Fruit fly (Drosophila melanogaster) whole organism, embryonic: ENCODE data around the gene CG14431.

Experiments used
- CG10366 ChIP-seq: fragments of 200-800 bp; sonication (Bioruptor generic); IDR thresholded peaks from 2 replicates; pipeline ENCODE4 v1.3.6; 2022; ENCODE audit warnings: missing biosample characterization, missing genetic modification characterization
- CG10979 ChIP-seq: fragments of 200-800 bp; sonication (Bioruptor generic); optimal IDR thresholded peaks from 2 replicates; lab custom pipeline; 2018; ENCODE audit warnings: missing biosample characterization, mild to moderate bottlenecking, missing genetic modification characterization, moderate library complexity
- CG11093 ChIP-seq: fragments of 200-800 bp; sonication (Bioruptor generic); IDR thresholded peaks from 3 replicates; pipeline ENCODE4 v1.3.6; 2022; ENCODE audit warnings: missing biosample characterization, missing genetic modification characterization
- CG12299 ChIP-seq: fragments of 200-800 bp; sonication (Bioruptor generic); optimal IDR thresholded peaks from 2 replicates; lab custom pipeline; 2018; ENCODE audit warnings: missing biosample characterization, mild to moderate bottlenecking, missing genetic modification characterization
- CG14667 ChIP-seq: fragments of 200-800 bp; sonication (Bioruptor generic); IDR thresholded peaks from 2 replicates; pipeline ENCODE4 v1.3.6; 2022; ENCODE audit warnings: missing biosample characterization, missing genetic modification characterization
- CG15601 ChIP-seq: fragments of 200-800 bp; sonication (Bioruptor generic); optimal IDR thresholded peaks from 3 replicates; lab custom pipeline; 2019; ENCODE audit warnings: missing biosample characterization, mild to moderate bottlenecking, missing genetic modification characterization, moderate library complexity
- CG1603 ChIP-seq: fragments of 200-800 bp; sonication (Bioruptor generic); optimal IDR thresholded peaks from 2 replicates; lab custom pipeline; 2019; ENCODE audit warnings: missing biosample characterization, mild to moderate bottlenecking, missing genetic modification characterization, moderate library complexity
- CG18599 ChIP-seq: fragments of 200-800 bp; sonication (Bioruptor generic); optimal IDR thresholded peaks from 3 replicates; lab custom pipeline; 2017; ENCODE audit warnings: missing biosample characterization, missing genetic modification characterization, mild to moderate bottlenecking, moderate library complexity, missing genetic modification reagents
- CG2712 ChIP-seq: fragments of 200-800 bp; optimal IDR thresholded peaks from 3 replicates; lab custom pipeline; 2019; ENCODE audit warnings: missing biosample characterization, mild to moderate bottlenecking, missing genetic modification characterization, moderate library complexity
- CG2889 ChIP-seq: fragments of 200-800 bp; sonication (Bioruptor generic); IDR thresholded peaks from 3 replicates; pipeline ENCODE4 v1.3.6; 2022; ENCODE audit warnings: missing biosample characterization, missing genetic modification characterization
- CG31441 ChIP-seq: fragments of 200-800 bp; sonication (Bioruptor generic); IDR thresholded peaks from 2 replicates; pipeline ENCODE4 v1.3.6; 2022; ENCODE audit warnings: missing biosample characterization, missing genetic modification characterization
- CG34376 ChIP-seq: fragments of 200-800 bp; sonication (Bioruptor generic); optimal IDR thresholded peaks from 2 replicates; lab custom pipeline; 2018; ENCODE audit warnings: missing biosample characterization, mild to moderate bottlenecking, missing genetic modification characterization
- CG3838 ChIP-seq: fragments of 200-800 bp; sonication (Bioruptor generic); optimal IDR thresholded peaks from 3 replicates; lab custom pipeline; 2016; ENCODE audit warnings: missing biosample characterization, missing genetic modification characterization
- CG4820 ChIP-seq: fragments of 200-800 bp; sonication (Bioruptor generic); optimal IDR thresholded peaks from 3 replicates; lab custom pipeline; 2016; ENCODE audit warnings: missing biosample characterization, missing genetic modification characterization
- CG6813 ChIP-seq: fragments of 200-800 bp; sonication (Bioruptor generic); optimal IDR thresholded peaks from 2 replicates; lab custom pipeline; 2017; ENCODE audit warnings: missing biosample characterization, missing genetic modification characterization, mild to moderate bottlenecking, moderate library complexity, missing genetic modification reagents
- CG7556 ChIP-seq: fragments of 200-800 bp; sonication (Bioruptor generic); optimal IDR thresholded peaks from 2 replicates; lab custom pipeline; 2017; ENCODE audit warnings: missing biosample characterization, mild to moderate bottlenecking, missing genetic modification characterization
- CG7745 ChIP-seq: fragments of 200-800 bp; sonication (Bioruptor generic); optimal IDR thresholded peaks from 2 replicates; lab custom pipeline; 2018; ENCODE audit warnings: missing biosample characterization, mild to moderate bottlenecking, missing genetic modification characterization, moderate library complexity
- CG7987 ChIP-seq: fragments of 200-800 bp; sonication (Bioruptor generic); optimal IDR thresholded peaks from 2 replicates; lab custom pipeline; 2018; ENCODE audit warnings: missing biosample characterization, mild to moderate bottlenecking, missing genetic modification characterization, moderate library complexity
- CG8944 ChIP-seq: fragments of 200-800 bp; sonication (Bioruptor generic); optimal IDR thresholded peaks from 3 replicates; lab custom pipeline; 2016; ENCODE audit warnings: missing biosample characterization, missing genetic modification characterization
- CHES-1-like ChIP-seq: fragments of 200-800 bp; sonication (Bioruptor generic); optimal IDR thresholded peaks from 2 replicates; lab custom pipeline; 2016; ENCODE audit warnings: missing biosample characterization, missing genetic modification characterization
- CTCF ChIP-seq: fragments of 200-800 bp; sonication (Bioruptor generic); optimal IDR thresholded peaks from 2 replicates; lab custom pipeline; 2017; ENCODE audit warnings: missing biosample characterization, mild to moderate bottlenecking, missing genetic modification characterization, moderate library complexity
- Chrac-16 ChIP-seq: fragments of 200-800 bp; sonication (Bioruptor generic); optimal IDR thresholded peaks from 3 replicates; lab custom pipeline; 2016; ENCODE audit warnings: missing biosample characterization, missing genetic modification characterization
- CrebB ChIP-seq: fragments of 200-800 bp; sonication (Bioruptor generic); optimal IDR thresholded peaks from 3 replicates; lab custom pipeline; 2018; ENCODE audit warnings: missing biosample characterization, mild to moderate bottlenecking, missing genetic modification characterization
- D19A ChIP-seq: fragments of 200-800 bp; optimal IDR thresholded peaks from 3 replicates; lab custom pipeline; 2019; ENCODE audit warnings: missing biosample characterization, mild to moderate bottlenecking, missing genetic modification characterization, moderate library complexity
- Dbx ChIP-seq: fragments of 200-800 bp; sonication (Bioruptor generic); IDR thresholded peaks from 3 replicates; pipeline ENCODE4 v1.3.6; 2022; ENCODE audit warnings: missing biosample characterization, missing genetic modification characterization
- ERR ChIP-seq: fragments of 200-800 bp; sonication (Bioruptor generic); optimal IDR thresholded peaks from 2 replicates; lab custom pipeline; 2016; ENCODE audit warnings: missing biosample characterization, missing genetic modification characterization
- Gsc ChIP-seq: fragments of 200-800 bp; sonication (Bioruptor generic); IDR thresholded peaks from 2 replicates; pipeline ENCODE4 v1.3.6; 2022; ENCODE audit warnings: missing biosample characterization, missing genetic modification characterization
- H15 ChIP-seq: fragments of 200-800 bp; sonication (Bioruptor generic); IDR thresholded peaks from 3 replicates; pipeline ENCODE4 v1.3.6; 2022; ENCODE audit warnings: missing biosample characterization, missing genetic modification characterization
- Hr3 ChIP-seq: fragments of 200-800 bp; sonication (Bioruptor generic); optimal IDR thresholded peaks from 3 replicates; lab custom pipeline; 2016; ENCODE audit warnings: missing biosample characterization, missing genetic modification characterization
- Lim3 ChIP-seq: fragments of 200-800 bp; sonication (Bioruptor generic); IDR thresholded peaks from 2 replicates; pipeline ENCODE4 v1.3.6; 2022; ENCODE audit warnings: missing biosample characterization, missing genetic modification characterization
- Mad ChIP-seq: fragments of 200-800 bp; sonication (Bioruptor generic); optimal IDR thresholded peaks from 2 replicates; lab custom pipeline; 2016; ENCODE audit warnings: missing biosample characterization, missing genetic modification characterization
- Nf-YB ChIP-seq: fragments of 200-800 bp; sonication (Bioruptor generic); optimal IDR thresholded peaks from 3 replicates; lab custom pipeline; 2019; ENCODE audit warnings: missing biosample characterization, mild to moderate bottlenecking, missing genetic modification characterization, moderate library complexity
- Nf-YC ChIP-seq: fragments of 200-800 bp; optimal IDR thresholded peaks from 3 replicates; lab custom pipeline; 2019; ENCODE audit warnings: missing biosample characterization, mild to moderate bottlenecking, missing genetic modification characterization, moderate library complexity
- Sox100B ChIP-seq: fragments of 200-800 bp; sonication (Bioruptor generic); optimal IDR thresholded peaks from 3 replicates; lab custom pipeline; 2018; ENCODE audit warnings: missing biosample characterization, mild to moderate bottlenecking, missing genetic modification characterization
- TFAM ChIP-seq: fragments of 200-800 bp; sonication (Bioruptor generic); optimal IDR thresholded peaks from 2 replicates; lab custom pipeline; 2017; ENCODE audit warnings: missing biosample characterization, missing genetic modification characterization, inconsistent platforms
- YL-1 ChIP-seq: fragments of 200-800 bp; sonication (Bioruptor generic); optimal IDR thresholded peaks from 3 replicates; lab custom pipeline; 2017; ENCODE audit warnings: missing biosample characterization, mild to moderate bottlenecking, missing genetic modification characterization
- bigmax ChIP-seq: fragments of 200-800 bp; sonication (Bioruptor generic); optimal IDR thresholded peaks from 2 replicates; lab custom pipeline; 2018; ENCODE audit warnings: missing biosample characterization, mild to moderate bottlenecking, missing genetic modification characterization
- cas ChIP-seq: fragments of 200-800 bp; sonication (Bioruptor generic); IDR thresholded peaks from 2 replicates; pipeline ENCODE4 v1.3.6; 2022; ENCODE audit warnings: missing biosample characterization, missing genetic modification characterization
- exex ChIP-seq: fragments of 200-800 bp; sonication (Bioruptor generic); optimal IDR thresholded peaks from 4 replicates; lab custom pipeline; 2018; ENCODE audit warnings: missing biosample characterization, mild to moderate bottlenecking, missing genetic modification characterization, moderate library complexity
- fu2 ChIP-seq: fragments of 200-800 bp; sonication (Bioruptor generic); optimal IDR thresholded peaks from 2 replicates; lab custom pipeline; 2016; ENCODE audit warnings: missing biosample characterization, missing genetic modification characterization
- gsb ChIP-seq: fragments of 200-800 bp; sonication (Bioruptor generic); IDR thresholded peaks from 2 replicates; pipeline ENCODE4 v1.3.6; 2022; ENCODE audit warnings: missing biosample characterization, missing genetic modification characterization
- ham ChIP-seq: fragments of 200-800 bp; sonication (Bioruptor generic); IDR thresholded peaks from 2 replicates; pipeline ENCODE4 v1.3.6; 2022; ENCODE audit warnings: missing biosample characterization, missing genetic modification characterization
- hbn ChIP-seq: fragments of 200-800 bp; sonication (Bioruptor generic); IDR thresholded peaks from 2 replicates; pipeline ENCODE4 v1.3.6; 2022; ENCODE audit warnings: missing biosample characterization, missing genetic modification characterization; ENCODE audit not compliant: partially characterized antibody
- kah ChIP-seq: fragments of 200-800 bp; sonication (Bioruptor generic); optimal IDR thresholded peaks from 2 replicates; lab custom pipeline; 2018; ENCODE audit warnings: missing biosample characterization, mild to moderate bottlenecking, missing genetic modification characterization
- p53 ChIP-seq: fragments of 200-800 bp; sonication (Bioruptor generic); optimal IDR thresholded peaks from 2 replicates; lab custom pipeline; 2016; ENCODE audit warnings: missing biosample characterization, missing genetic modification characterization
- sqz ChIP-seq: fragments of 200-800 bp; sonication (Bioruptor generic); optimal IDR thresholded peaks from 3 replicates; lab custom pipeline; 2018; ENCODE audit warnings: missing biosample characterization, mild to moderate bottlenecking, missing genetic modification characterization
- tap ChIP-seq: fragments of 200-800 bp; optimal IDR thresholded peaks from 3 replicates; lab custom pipeline; 2019; ENCODE audit warnings: missing biosample characterization, mild to moderate bottlenecking, missing genetic modification characterization, moderate library complexity
- unc-4 ChIP-seq: fragments of 200-800 bp; sonication (Bioruptor generic); IDR thresholded peaks from 2 replicates; pipeline ENCODE4 v1.3.6; 2022; ENCODE audit warnings: missing biosample characterization, missing genetic modification characterization; ENCODE audit not compliant: partially characterized antibody
- usp ChIP-seq: fragments of >200 bp; optimal IDR thresholded peaks from 2 replicates; lab custom pipeline; 2017; ENCODE audit warnings: missing biosample characterization, missing genetic modification characterization
- vnd ChIP-seq: fragments of 200-800 bp; sonication (Bioruptor generic); IDR thresholded peaks from 3 replicates; pipeline ENCODE4 v1.3.6; 2022; ENCODE audit warnings: missing biosample characterization, missing genetic modification characterization; ENCODE audit not compliant: partially characterized antibody

Gene CG14431

DNA sequence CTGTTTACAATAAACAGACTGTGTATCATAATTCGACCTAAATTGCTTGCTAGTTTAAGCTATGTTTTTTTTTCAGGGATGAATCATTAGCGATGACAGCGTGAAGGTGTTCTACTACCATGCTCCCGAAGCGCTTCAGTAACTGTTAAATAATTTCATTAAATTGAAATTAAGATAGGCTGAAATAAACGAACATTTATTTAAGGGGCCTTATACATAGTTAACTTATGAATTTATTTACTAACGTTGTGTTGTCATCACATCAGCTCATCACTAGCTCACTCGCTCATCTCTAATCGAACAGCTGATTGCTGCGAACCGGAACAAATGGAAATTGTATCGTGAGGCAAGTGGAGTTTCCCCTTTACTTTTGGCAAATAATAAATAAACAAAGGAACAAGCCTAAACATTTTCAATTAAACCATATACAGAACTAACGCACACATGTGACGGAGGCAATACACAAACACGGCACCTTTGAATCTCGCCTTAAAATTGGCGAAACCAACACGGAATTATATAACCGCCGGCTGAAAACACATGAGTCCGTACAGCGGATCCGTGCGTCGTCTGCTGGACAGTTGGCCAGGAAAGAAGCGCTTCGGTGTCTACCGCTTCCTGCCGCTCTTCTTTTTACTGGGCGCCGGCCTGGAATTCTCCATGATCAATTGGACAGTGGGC lies 103.1 kb downstream of the CG14431 start, which contains the start of the genes cm, sloth1 and sloth2 (continued):
- peak; percentile 85 for TF ChIP-seq CG10366 (GFP tag; lab: Robert Waterston, UW)
- peak; percentile 84; the same call in 2 of the 3 replicates for TF ChIP-seq H15 (GFP tag; lab: Robert Waterston, UW)
- TF ChIP-seq Gsc (GFP tag; lab: Robert Waterston, UW), result 0 out of 2 replicates have a peak, but pooled peaks have one; percentile 9
- TF ChIP-seq CG11093, result peak; percentile 68; the same call in 2 of the 3 replicates
- peak; percentile 58 for TF ChIP-seq CG6813 (GFP tag; lab: Kevin White, UChicago)
- TF ChIP-seq sqz (GFP tag; lab: Kevin White, UChicago), result peak; percentile 81
- TF ChIP-seq CG12299 (tag; lab: Kevin White, UChicago), result peak; percentile 66
- TF ChIP-seq kah, result peak; percentile 20
- TF ChIP-seq cas (GFP tag; lab: Robert Waterston, UW), result peak; percentile 81
- TF ChIP-seq Lim3 (GFP tag; lab: Robert Waterston, UW), result no peak; the same call in 1 of the 2 replicates
- TF ChIP-seq Sox100B (GFP tag; lab: Kevin White, UChicago), result peak; percentile 58
- peak; percentile 73 for TF ChIP-seq CG34376
- TF ChIP-seq CG2889 (GFP tag; lab: Robert Waterston, UW), result peak; percentile 77
- peak; percentile 46; the same call in 1 of the 2 replicates for TF ChIP-seq ham (GFP tag; lab: Robert Waterston, UW)
- peak; percentile 73 for TF ChIP-seq tap (tag; lab: Kevin White, UChicago)
- TF ChIP-seq CG18599 (GFP tag; lab: Kevin White, UChicago), result peak; percentile 82
- TF ChIP-seq Dbx, result peak; percentile 86
- TF ChIP-seq CG8944 (GFP tag; lab: Kevin White, UChicago), result peak; percentile 92
- peak; percentile 89 for TF ChIP-seq Mad (GFP tag; lab: Kevin White, UChicago)
- TF ChIP-seq CG10979 (tag; lab: Kevin White, UChicago), result peak; percentile 79
- TF ChIP-seq vnd, result peak; percentile 77
- TF ChIP-seq TFAM (GFP tag; lab: Kevin White, UChicago), result no peak
- peak; percentile 86 for TF ChIP-seq CHES-1-like (GFP tag; lab: Kevin White, UChicago)
- TF ChIP-seq unc-4 (GFP tag; lab: Robert Waterston, UW), result peak; percentile 91
- peak; percentile 64 for TF ChIP-seq ERR
- TF ChIP-seq CG7556 (GFP tag; lab: Kevin White, UChicago), result peak; percentile 80
- TF ChIP-seq fu2 (GFP tag; lab: Kevin White, UChicago), result peak; percentile 88
- TF ChIP-seq CG15601 (tag; lab: Kevin White, UChicago), result peak; percentile 79
- peak; percentile 74 for TF ChIP-seq CG14667 (GFP tag; lab: Robert Waterston, UW)
- TF ChIP-seq usp (GFP tag; lab: Kevin White, UChicago), result no peak
- peak; percentile 67 for TF ChIP-seq gsb (GFP tag; lab: Robert Waterston, UW)
- TF ChIP-seq Nf-YC (tag; lab: Kevin White, UChicago), result peak; percentile 68
- no peak for TF ChIP-seq bigmax (GFP tag; lab: Kevin White, UChicago)
- peak; percentile 92 for TF ChIP-seq CG1603 (tag; lab: Kevin White, UChicago)
- TF ChIP-seq p53 (GFP tag; lab: Kevin White, UChicago), result peak; percentile 26
- peak; percentile 65 for TF ChIP-seq YL-1 (GFP tag; lab: Kevin White, UChicago)
- peak; percentile 82 for TF ChIP-seq hbn
- TF ChIP-seq CTCF (GFP tag; lab: Kevin White, UChicago), result peak; percentile 45
- peak; percentile 59 for TF ChIP-seq CG7987 (GFP tag; lab: Kevin White, UChicago)
- peak; percentile 72 for TF ChIP-seq CG3838 (GFP tag; lab: Kevin White, UChicago)
- TF ChIP-seq exex (tag; lab: Kevin White, UChicago), result peak; percentile 44
- TF ChIP-seq CG7745 (tag; lab: Kevin White, UChicago), result no peak
- TF ChIP-seq Chrac-16, result peak; percentile 90
- peak; percentile 72 for TF ChIP-seq CG31441 (GFP tag; lab: Robert Waterston, UW)
- peak; percentile 90 for TF ChIP-seq Hr3 (GFP tag; lab: Kevin White, UChicago)
- TF ChIP-seq CG2712 (tag; lab: Kevin White, UChicago), result peak; percentile 87
- TF ChIP-seq Nf-YB (GFP tag; lab: Kevin White, UChicago), result peak; percentile 61
- TF ChIP-seq D19A (tag; lab: Kevin White, UChicago), result peak; percentile 58
- TF ChIP-seq CG4820 (GFP tag; lab: Kevin White, UChicago), result peak; percentile 79
- peak; percentile 80 for TF ChIP-seq CrebB (tag; lab: Kevin White, UChicago)
